Fruit fly (Drosophila melanogaster): Measurements from ENCODE around the gene ed.

ed gene

DNA sequence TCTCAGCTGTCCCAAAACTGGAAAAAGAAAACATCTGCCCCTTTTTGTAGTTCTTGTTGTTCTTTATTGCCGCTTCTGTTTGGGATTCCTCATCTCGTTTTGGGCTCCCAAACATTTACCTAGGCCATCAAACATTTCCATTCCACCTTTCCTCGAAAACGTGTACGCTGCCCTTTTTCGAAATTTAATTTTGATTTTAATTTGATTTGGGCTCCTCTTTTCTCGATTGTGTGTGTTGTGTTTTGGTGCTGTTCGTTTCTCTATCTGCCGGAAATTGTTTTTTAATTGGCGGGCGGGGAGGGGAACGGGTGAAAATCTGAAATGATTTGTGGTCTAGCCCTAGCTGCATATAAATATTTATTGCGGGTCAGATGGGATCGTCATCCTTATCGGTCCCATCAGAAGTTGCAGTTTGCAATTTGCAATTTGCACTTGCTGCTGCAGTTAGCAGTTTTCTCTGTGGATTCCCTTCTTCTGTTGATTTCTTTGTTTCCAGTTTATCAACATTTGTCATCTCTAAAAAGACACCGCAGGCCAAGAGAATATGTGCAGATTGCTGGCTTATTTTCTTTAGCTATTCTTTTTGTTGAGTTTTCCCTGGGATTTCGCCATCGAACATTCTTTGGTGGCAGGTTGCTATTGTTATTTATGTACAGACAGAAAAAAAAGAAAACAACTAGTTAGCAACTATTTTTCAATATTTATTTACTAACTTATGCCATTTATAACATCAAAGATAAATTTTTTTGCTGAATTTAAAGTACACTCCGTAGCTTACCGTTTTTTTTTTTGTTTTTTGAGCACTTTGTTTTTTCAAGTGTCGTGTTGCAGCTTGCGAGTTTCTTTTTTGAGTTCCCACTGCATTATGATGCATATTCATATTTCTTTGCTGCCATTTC, 24.0 kb downstream of the ed start (continued):
- TF ChIP-seq gce (GFP tag; IDR thresholded peaks at IDR 0.05) = no peak
- TF ChIP-seq bbx (GFP tag; IDR thresholded peaks at IDR 0.05; ENCODE audit: partially characterized antibody) = no peak
- no peak for TF ChIP-seq Rfx (GFP tag; IDR thresholded peaks at IDR 0.05)
- TF ChIP-seq Dip3 (GFP tag; optimal IDR thresholded peaks at IDR 0.05) = no peak
- TF ChIP-seq chinmo (GFP tag; IDR thresholded peaks at IDR 0.05; ENCODE audit: partially characterized antibody) = no peak
- peak in 1 of 2 experiments; percentile 3 for TF ChIP-seq Pdp1 (GFP tag; optimal IDR thresholded peaks at IDR 0.05)
- TF ChIP-seq Hr51 (GFP tag; optimal IDR thresholded peaks at IDR 0.05) = no peak
- no peak for TF ChIP-seq Bdp1 (GFP tag; optimal IDR thresholded peaks at IDR 0.05)
- no peak for TF ChIP-seq ap (GFP tag; IDR thresholded peaks at IDR 0.05)
- TF ChIP-seq D19B (GFP tag; optimal IDR thresholded peaks at IDR 0.05) = no peak
- TF ChIP-seq CG18476 (GFP tag; optimal IDR thresholded peaks at IDR 0.05) = no peak
- no peak for TF ChIP-seq hth (optimal IDR thresholded peaks at IDR 0.05)
- no peak for TF ChIP-seq Gug (GFP tag; IDR thresholded peaks at IDR 0.05)
- TF ChIP-seq Vsx1 (GFP tag; optimal IDR thresholded peaks at IDR 0.05) = no peak
- TF ChIP-seq z (GFP tag; IDR thresholded peaks at IDR 0.05) = no peak
- TF ChIP-seq Deaf1 (tag; optimal IDR thresholded peaks at IDR 0.05) = no peak
- TF ChIP-seq peb (GFP tag; IDR thresholded peaks at IDR 0.05) = no peak
- no peak for TF ChIP-seq CG15073 (GFP tag; optimal IDR thresholded peaks at IDR 0.05)
- TF ChIP-seq CG13624 (GFP tag; optimal IDR thresholded peaks at IDR 0.05) = no peak
- no peak for TF ChIP-seq CG12659 (GFP tag; optimal IDR thresholded peaks at IDR 0.05)
- no peak for TF ChIP-seq CG8281 (tag; optimal IDR thresholded peaks at IDR 0.05)
- no peak for TF ChIP-seq NK7.1 (GFP tag; optimal IDR thresholded peaks at IDR 0.05)
- no peak for TF ChIP-seq ase (GFP tag; IDR thresholded peaks at IDR 0.05)
- TF ChIP-seq wor (GFP tag; IDR thresholded peaks at IDR 0.05) = no peak
- no peak for TF ChIP-seq CG9609 (GFP tag; optimal IDR thresholded peaks at IDR 0.05)
- no peak for TF ChIP-seq Camta (GFP tag; optimal IDR thresholded peaks at IDR 0.05)
- TF ChIP-seq CG6654 (GFP tag; optimal IDR thresholded peaks at IDR 0.05) = no peak
- TF ChIP-seq Optix (GFP tag; IDR thresholded peaks at IDR 0.05) = no peak
- TF ChIP-seq Hr78 (GFP tag; optimal IDR thresholded peaks at IDR 0.05) = no peak
- TF ChIP-seq jigr1 (GFP tag; IDR thresholded peaks at IDR 0.05) = no peak
- no peak for TF ChIP-seq lmd (GFP tag; IDR thresholded peaks at IDR 0.05)
- TF ChIP-seq CG11696 (GFP tag; IDR thresholded peaks at IDR 0.05) = peak; percentile 78
- TF ChIP-seq toy (GFP tag; IDR thresholded peaks at IDR 0.05) = no peak
- TF ChIP-seq Atf-2 (GFP tag; optimal IDR thresholded peaks at IDR 0.05) = no peak
- TF ChIP-seq Dek (tag; optimal IDR thresholded peaks at IDR 0.05) = no peak
- no peak for TF ChIP-seq run (tag; optimal IDR thresholded peaks at IDR 0.05)
- no peak for TF ChIP-seq CG18764 (GFP tag; optimal IDR thresholded peaks at IDR 0.05)
- no peak for TF ChIP-seq sqz (GFP tag; optimal IDR thresholded peaks at IDR 0.05)
- TF ChIP-seq CG2712 (tag; optimal IDR thresholded peaks at IDR 0.05) = peak; percentile 17
- peak; percentile 20 for TF ChIP-seq az2 (GFP tag; optimal IDR thresholded peaks at IDR 0.05)
- no peak for TF ChIP-seq CTCF (GFP tag; optimal IDR thresholded peaks at IDR 0.05)
- no peak for TF ChIP-seq Stat92E (GFP tag; optimal IDR thresholded peaks at IDR 0.05)
- no peak for TF ChIP-seq CG6791 (GFP tag; IDR thresholded peaks at IDR 0.05; ENCODE audit: partially characterized antibody)
- no peak for TF ChIP-seq CG15601 (tag; optimal IDR thresholded peaks at IDR 0.05)
- no peak for TF ChIP-seq CG4707 (GFP tag; optimal IDR thresholded peaks at IDR 0.05)
- no peak for TF ChIP-seq Fer1 (GFP tag; optimal IDR thresholded peaks at IDR 0.05)
- TF ChIP-seq CG15479 (GFP tag; optimal IDR thresholded peaks at IDR 0.05) = peak; percentile 49
- TF ChIP-seq CG3065 (GFP tag; optimal IDR thresholded peaks at IDR 0.05) = peak; percentile 4
- no peak for TF ChIP-seq ems (GFP tag; optimal IDR thresholded peaks at IDR 0.05)
- TF ChIP-seq CG11398 (GFP tag; optimal IDR thresholded peaks at IDR 0.05) = no peak
